Worm (Caenorhabditis elegans): Measurements from ENCODE around the gene sds-22.
A peak's percentile ranks its signal among the peaks of the same experiment; 100 is the strongest.

DNA sequence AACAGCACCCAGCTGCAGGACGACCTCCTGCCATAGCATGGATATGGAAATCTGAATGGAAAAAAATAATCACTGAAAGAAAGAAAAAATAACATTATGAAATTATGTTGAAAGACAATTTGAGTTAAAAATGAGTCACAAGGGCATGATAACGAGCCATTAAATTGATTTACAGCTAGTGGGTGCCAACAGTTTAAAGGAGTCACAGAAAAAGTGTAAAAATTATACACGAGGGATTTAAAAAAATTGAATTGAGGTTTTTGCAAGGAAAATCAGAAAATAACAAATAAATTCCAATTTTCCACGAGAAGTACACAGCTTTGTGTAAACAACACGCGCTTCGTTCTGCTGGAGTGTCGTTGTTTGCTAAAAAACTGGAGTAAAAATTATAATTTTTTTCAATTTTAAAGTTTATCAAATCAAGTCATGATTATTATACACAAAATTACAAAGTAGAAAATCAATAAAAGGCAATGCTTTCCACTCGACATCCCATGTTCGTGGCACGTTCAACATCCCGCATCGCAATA, 15.7 kb downstream of the sds-22 start, which contains the start of gene T01H3.3:
- TF ChIP-seq elt-1 (tag; optimal IDR thresholded peaks at IDR 0.05): no peak
- TF ChIP-seq ztf-4 (tag; optimal IDR thresholded peaks at IDR 0.05): no peak
- no peak for TF ChIP-seq nhr-76 (tag; optimal IDR thresholded peaks at IDR 0.05)
- TF ChIP-seq ceh-82 (tag; optimal IDR thresholded peaks at IDR 0.05): no peak
- no peak for TF ChIP-seq nhr-12 (tag; optimal IDR thresholded peaks at IDR 0.05)
- TF ChIP-seq pqm-1 (tag; optimal IDR thresholded peaks at IDR 0.05): no peak
- no peak for TF ChIP-seq sea-2 (GFP tag; optimal IDR thresholded peaks at IDR 0.05)
- no peak for TF ChIP-seq fkh-10 (GFP tag; optimal IDR thresholded peaks at IDR 0.05)
- TF ChIP-seq pha-4 (tag; optimal IDR thresholded peaks at IDR 0.05): peak; percentile 84

Data from whole organism, L3 larva.